Worm (Caenorhabditis elegans) whole organism, early embryonic: ENCODE data around the gene str-6.
"Not testable (repeated sequence)": the region's sequence is repeated elsewhere in the genome, so short reads cannot be mapped to it uniquely, and the experiment has no call there.

Experiments used
- B0310.2 ChIP-seq: sonication (generic microtip); optimal IDR thresholded peaks from 2 replicates; lab custom pipeline; 2016; ENCODE audit warnings: mild to moderate bottlenecking, missing genetic modification characterization, missing compliant biosample characterization
- F13C5.2 ChIP-seq: sonication (generic microtip); optimal IDR thresholded peaks from 2 replicates; lab custom pipeline; 2017; ENCODE audit warnings: mild to moderate bottlenecking, missing genetic modification characterization, inconsistent platforms, missing compliant biosample characterization
- aly-1 ChIP-seq: sonication (generic microtip); optimal IDR thresholded peaks from 2 replicates; lab custom pipeline; 2016; ENCODE audit warnings: missing genetic modification characterization, missing compliant biosample characterization
- ama-1 ChIP-seq: fragments of 150-350 bp; optimal IDR thresholded peaks from 2 replicates; lab custom pipeline; 2014
- ceh-13 ChIP-seq: fragments of 200-800 bp; sonication (Bioruptor generic); optimal IDR thresholded peaks from 2 replicates; lab custom pipeline; 2018; ENCODE audit warnings: mild to moderate bottlenecking, missing genetic modification characterization, missing compliant biosample characterization
- ceh-36 ChIP-seq: sonication (generic microtip); optimal IDR thresholded peaks from 2 replicates; lab custom pipeline; 2016; ENCODE audit warnings: missing genetic modification characterization, inconsistent platforms, missing compliant biosample characterization
- ets-7 ChIP-seq: sonication (generic microtip); optimal IDR thresholded peaks from 2 replicates; lab custom pipeline; 2016; ENCODE audit warnings: missing genotype, missing genetic modification characterization, missing compliant biosample characterization
- flt-1 ChIP-seq: fragments of 200-800 bp; sonication (Bioruptor generic); IDR thresholded peaks from 2 replicates; pipeline ENCODE4 v1.3.6; 2022; ENCODE audit warnings: missing genetic modification characterization, missing compliant biosample characterization
- hmbx-1 ChIP-seq: sonication (generic microtip); optimal IDR thresholded peaks from 2 replicates; lab custom pipeline; 2016; ENCODE audit warnings: mild to moderate bottlenecking, missing genetic modification characterization, missing compliant biosample characterization
- hmg-4 ChIP-seq: fragments of 200-800 bp; sonication (Bioruptor generic); optimal IDR thresholded peaks from 2 replicates; lab custom pipeline; 2018; ENCODE audit warnings: mild to moderate bottlenecking, missing genetic modification characterization, missing compliant biosample characterization
- hnd-1 ChIP-seq: sonication (generic microtip); optimal IDR thresholded peaks from 2 replicates; lab custom pipeline; 2016; ENCODE audit warnings: missing genetic modification characterization, missing compliant biosample characterization
- pes-1 ChIP-seq: fragments of 200-800 bp; sonication (Bioruptor generic); IDR thresholded peaks from 2 replicates; pipeline ENCODE4 v1.3.6; 2022; ENCODE audit warnings: missing genetic modification reagents, missing genetic modification characterization, missing compliant biosample characterization
- scrt-1 ChIP-seq: fragments of 200-800 bp; sonication (Bioruptor generic); IDR thresholded peaks from 2 replicates; pipeline ENCODE4 v1.3.6; 2022; ENCODE audit warnings: missing genetic modification characterization, missing compliant biosample characterization
- sea-1 ChIP-seq: fragments of 200-800 bp; sonication (Bioruptor generic); conservative IDR thresholded peaks from 2 replicates; pipeline ENCODE4 v1.3.6; 2022; ENCODE audit warnings: missing genetic modification characterization, missing compliant biosample characterization
- tbx-11 ChIP-seq: fragments of 200-800 bp; sonication (Bioruptor generic); IDR thresholded peaks from 2 replicates; pipeline ENCODE4 v1.3.6; 2022; ENCODE audit warnings: missing genetic modification characterization, missing compliant biosample characterization
- tbx-37 ChIP-seq: fragments of 200-800 bp; sonication (Bioruptor generic); conservative IDR thresholded peaks from 2 replicates; pipeline ENCODE4 v1.3.6; 2022; ENCODE audit warnings: missing genetic modification reagents, missing genetic modification characterization, missing compliant biosample characterization
- tra-4 ChIP-seq: sonication (generic microtip); optimal IDR thresholded peaks from 2 replicates; lab custom pipeline; 2017; ENCODE audit warnings: missing genetic modification characterization, missing compliant biosample characterization

The str-6 gene

DNA sequence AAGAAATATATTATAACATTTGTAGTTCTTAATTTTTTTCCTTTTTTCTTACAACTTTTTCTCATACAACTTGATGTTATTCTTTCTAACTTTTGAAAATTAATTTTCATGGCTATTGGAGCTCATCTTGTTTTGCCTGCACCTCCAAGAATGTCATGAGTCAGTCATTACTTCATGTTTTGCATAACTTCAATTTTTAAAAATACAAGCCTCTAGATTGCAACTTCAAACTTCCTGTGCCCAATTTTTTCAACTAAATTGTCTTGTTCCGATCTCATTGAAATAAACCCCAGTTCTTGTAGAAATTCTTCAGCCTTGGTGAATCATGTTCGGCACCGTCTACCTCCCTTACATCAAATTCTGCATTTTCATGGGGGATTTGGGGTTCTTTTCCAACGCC lies 8.4 kb upstream of the str-6 start, which contains the start of gene str-9:
TSS of gene str-9 (plus strand) at position 301 of the 400 bp plus-strand sequence.
- TF ChIP-seq aly-1 (tag; lab: Kevin White, UChicago) (no peak), hmbx-1 (tag; lab: Kevin White, UChicago) (no peak), hmg-4 (no peak), ceh-36 (tag; lab: Kevin White, UChicago) (no peak), tbx-37 (GFP tag; lab: Robert Waterston, UW) (no peak), pes-1 (GFP tag; lab: Robert Waterston, UW) (no peak), hnd-1 (tag; lab: Kevin White, UChicago) (no peak), sea-1 (no peak), B0310.2 (tag; lab: Kevin White, UChicago) (no peak), tbx-11 (no peak), flt-1 (GFP tag; lab: Robert Waterston, UW) (no peak), scrt-1 (GFP tag; lab: Robert Waterston, UW) (no peak), tra-4 (tag; lab: Kevin White, UChicago) (no peak), ets-7 (no peak), ama-1 (no peak), F13C5.2 (tag; lab: Kevin White, UChicago) (no peak), ceh-13 (no peak)

DNA sequence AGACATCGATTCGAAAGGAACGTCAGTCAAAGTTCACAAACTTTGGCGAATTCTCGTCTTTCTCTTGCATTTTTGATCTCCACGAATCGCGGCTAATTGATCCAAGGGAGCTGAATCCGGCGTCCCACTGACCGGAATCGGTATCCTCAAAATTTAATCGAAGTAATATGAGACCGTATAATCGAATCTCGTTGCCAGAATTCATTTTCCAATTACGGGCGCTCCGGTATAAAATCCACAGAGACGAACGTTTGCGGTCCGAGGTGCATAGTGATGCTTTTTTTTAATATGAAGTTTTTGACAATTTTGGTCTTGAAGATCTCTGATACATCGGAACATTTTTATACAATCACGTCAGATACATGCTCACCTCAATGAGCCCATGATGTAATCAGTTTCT lies 7.6 kb upstream of the str-6 start:
- TF ChIP-seq B0310.2 (tag; lab: Kevin White, UChicago) (no peak), ceh-13 (no peak), ceh-36 (tag; lab: Kevin White, UChicago) (no peak), ama-1 (no peak), tbx-11 (no peak), hmbx-1 (tag; lab: Kevin White, UChicago) (no peak), flt-1 (GFP tag; lab: Robert Waterston, UW) (no peak), hmg-4 (no peak), aly-1 (tag; lab: Kevin White, UChicago) (no peak), sea-1 (no peak), tbx-37 (GFP tag; lab: Robert Waterston, UW) (no peak), pes-1 (GFP tag; lab: Robert Waterston, UW) (no peak), scrt-1 (GFP tag; lab: Robert Waterston, UW) (no peak), hnd-1 (tag; lab: Kevin White, UChicago) (no peak), F13C5.2 (tag; lab: Kevin White, UChicago) (no peak), ets-7 (no peak), tra-4 (tag; lab: Kevin White, UChicago) (no peak)

DNA sequence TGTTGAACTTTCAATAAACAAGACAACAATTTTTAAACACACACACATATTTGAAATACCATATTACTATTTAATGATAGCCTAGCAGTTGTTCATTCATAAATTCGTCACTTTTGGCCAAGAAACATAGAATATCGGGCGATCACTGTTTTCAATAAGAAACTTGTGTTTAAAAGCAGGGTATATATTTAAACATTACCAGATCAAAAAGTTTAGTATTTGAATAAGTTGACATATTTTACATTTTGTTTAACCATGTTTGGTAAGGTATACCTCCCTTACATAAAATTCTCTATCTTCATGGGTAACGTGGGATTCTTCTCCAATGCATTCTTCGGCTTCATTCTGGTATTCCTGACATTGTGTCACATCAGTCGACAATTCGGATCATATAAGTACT lies 4.7 kb upstream of the str-6 start, which contains the start of gene str-8:
TSS of gene str-8 (plus strand) at position 301 of the 400 bp plus-strand sequence.
- not testable (repeated sequence) for TF ChIP-seq sea-1; tbx-37 (GFP tag; lab: Robert Waterston, UW); tbx-11

DNA sequence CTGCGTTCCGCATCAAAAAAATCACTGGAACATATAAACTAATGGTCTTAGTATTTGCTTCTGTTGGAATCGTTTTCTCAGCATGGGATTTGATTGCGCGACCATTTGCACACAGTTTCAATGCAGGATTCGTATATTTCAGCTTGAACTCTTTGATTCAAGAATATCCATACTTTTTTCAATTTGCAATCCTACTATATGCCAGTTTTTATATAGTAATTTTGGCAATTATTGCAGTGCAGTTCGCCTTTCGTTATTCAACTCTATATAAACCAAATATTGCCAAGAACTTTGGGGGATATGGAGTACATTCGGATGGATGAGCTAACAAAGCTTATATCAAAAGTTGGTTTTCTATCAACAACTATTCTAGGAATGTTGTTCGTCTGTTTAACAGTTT lies 2.9 kb upstream of the str-6 start, which contains the start of gene str-5:
TSS of gene str-5 (plus strand) at position 301 of the 400 bp plus-strand sequence.
- not testable (repeated sequence) for TF ChIP-seq hmbx-1 (tag; lab: Kevin White, UChicago); ets-7; ceh-36 (tag; lab: Kevin White, UChicago)

DNA sequence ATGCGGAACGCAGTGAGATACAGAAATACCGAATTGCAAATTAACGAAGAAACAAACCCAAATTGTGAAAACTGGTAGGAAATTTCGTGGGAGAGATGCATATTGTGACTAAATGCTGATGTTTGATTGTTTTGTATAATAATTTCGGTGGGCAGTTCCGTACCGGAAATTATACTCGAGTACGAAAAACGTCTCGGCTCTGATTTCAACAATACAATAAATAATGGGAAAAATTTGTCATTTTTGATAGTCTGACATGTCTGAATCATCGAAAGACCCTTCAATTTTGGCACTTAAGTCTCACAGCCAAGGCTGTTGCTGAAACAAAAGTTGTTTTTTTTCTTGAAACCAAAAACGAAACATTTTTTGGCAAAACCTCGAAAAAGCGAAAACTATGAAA lies 2.0 kb upstream of the str-6 start, which contains the start of gene str-43:
TSS of gene str-43 (minus strand) at position 101 of the 400 bp plus-strand sequence.
- TF ChIP-seq flt-1 (GFP tag; lab: Robert Waterston, UW) (no peak), aly-1 (tag; lab: Kevin White, UChicago) (no peak), hmbx-1 (tag; lab: Kevin White, UChicago) (no peak), hmg-4 (no peak), ama-1 (no peak), tra-4 (tag; lab: Kevin White, UChicago) (no peak), sea-1 (no peak), pes-1 (GFP tag; lab: Robert Waterston, UW) (no peak), ceh-36 (tag; lab: Kevin White, UChicago) (no peak), tbx-37 (GFP tag; lab: Robert Waterston, UW) (no peak), hnd-1 (tag; lab: Kevin White, UChicago) (no peak), B0310.2 (tag; lab: Kevin White, UChicago) (no peak)

DNA sequence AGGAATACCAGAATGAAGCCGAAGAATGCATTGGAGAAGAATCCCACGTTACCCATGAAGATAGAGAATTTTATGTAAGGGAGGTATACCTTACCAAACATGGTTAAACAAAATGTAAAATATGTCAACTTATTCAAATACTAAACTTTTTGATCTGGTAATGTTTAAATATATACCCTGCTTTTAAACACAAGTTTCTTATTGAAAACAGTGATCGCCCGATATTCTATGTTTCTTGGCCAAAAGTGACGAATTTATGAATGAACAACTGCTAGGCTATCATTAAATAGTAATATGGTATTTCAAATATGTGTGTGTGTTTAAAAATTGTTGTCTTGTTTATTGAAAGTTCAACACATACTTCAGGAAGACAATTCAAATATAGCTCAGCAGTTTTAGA lies 1.7 kb downstream of the str-6 start, which contains the start of gene T23D5.8:
TSS of gene T23D5.8 (minus strand) at position 101 of the 400 bp plus-strand sequence.
- not testable (repeated sequence) for TF ChIP-seq sea-1; aly-1 (tag; lab: Kevin White, UChicago); scrt-1 (GFP tag; lab: Robert Waterston, UW)

DNA sequence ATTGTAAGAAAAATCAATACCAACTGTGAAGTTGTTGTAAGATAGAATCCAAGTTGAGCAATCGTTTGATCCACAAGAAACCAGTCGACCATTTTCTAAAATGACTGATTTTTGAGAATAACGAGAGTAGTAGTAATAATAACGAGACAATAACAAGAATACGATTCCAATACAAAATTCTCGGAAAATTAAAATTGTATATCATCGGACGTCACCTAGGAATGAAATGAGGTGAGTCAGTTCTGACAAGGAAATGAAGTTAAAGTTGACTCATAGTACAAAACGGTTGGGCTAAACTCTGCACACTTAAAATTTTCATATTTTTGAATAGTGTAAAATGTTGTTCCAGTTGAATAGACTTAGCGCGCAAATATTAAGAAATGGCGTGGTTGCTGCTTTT lies 5.7 kb downstream of the str-6 start, which contains the start of gene str-19:
TSS of gene str-19 (minus strand) at position 101 of the 400 bp plus-strand sequence.
- TF ChIP-seq ets-7; B0310.2 (tag; lab: Kevin White, UChicago); scrt-1 (GFP tag; lab: Robert Waterston, UW): not testable (repeated sequence)

DNA sequence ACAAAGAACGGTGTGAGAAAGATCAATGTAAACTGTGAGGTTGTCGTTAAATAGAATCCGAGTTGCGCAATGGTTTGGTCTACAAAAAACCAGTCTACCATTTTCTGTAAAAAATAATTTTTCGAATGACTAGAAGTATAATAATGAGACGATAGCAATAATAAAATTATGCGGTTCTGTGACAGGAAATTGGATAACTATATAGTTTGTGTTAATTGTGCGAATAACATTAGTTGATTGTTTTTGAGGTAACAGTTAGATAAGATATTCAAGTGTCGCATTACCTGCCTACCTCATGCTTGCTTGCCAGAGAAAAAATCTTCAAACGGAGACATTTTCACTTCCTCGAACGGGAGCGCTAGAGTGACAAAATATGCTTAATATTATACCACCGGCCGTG lies 8.2 kb downstream of the str-6 start, which contains the start of gene str-18:
TSS of gene str-18 (minus strand) at position 101 of the 400 bp plus-strand sequence.
- TF ChIP-seq hmbx-1 (tag; lab: Kevin White, UChicago) (no peak), ceh-13 (no peak), tra-4 (tag; lab: Kevin White, UChicago) (no peak)
